Fruit fly (Drosophila melanogaster) whole organism, embryonic: Measurements from ENCODE around the gene CG43251.

Source experiments
- Awh ChIP-seq: fragments of 200-800 bp; sonication (Bioruptor generic); IDR thresholded peaks from 2 replicates; pipeline ENCODE4, ENCODE4 v1.3.6; 2022; ENCODE audit warnings: missing biosample characterization, missing genetic modification characterization
- CG10267 ChIP-seq: fragments of 200-800 bp; sonication (Bioruptor generic); optimal IDR thresholded peaks from 2 replicates; lab custom pipeline; 2018; ENCODE audit warnings: missing biosample characterization, mild to moderate bottlenecking, missing genetic modification characterization, moderate library complexity
- CG11085 ChIP-seq: fragments of 200-800 bp; sonication (Bioruptor generic); IDR thresholded peaks from 2 replicates; pipeline ENCODE4 v1.3.6; 2022; ENCODE audit warnings: missing biosample characterization, missing genetic modification characterization
- CG11560 ChIP-seq: fragments of 200-800 bp; sonication (Bioruptor generic); IDR thresholded peaks from 3 replicates; pipeline ENCODE4 v1.3.6; 2022; ENCODE audit warnings: missing biosample characterization, missing genetic modification characterization
- CG12071 ChIP-seq: fragments of 200-800 bp; sonication (Bioruptor generic); optimal IDR thresholded peaks from 3 replicates; lab custom pipeline; 2018; ENCODE audit warnings: missing biosample characterization, mild to moderate bottlenecking, missing genetic modification characterization
- CG12219 ChIP-seq: fragments of 200-800 bp; sonication (Bioruptor generic); optimal IDR thresholded peaks from 3 replicates; lab custom pipeline; 2018; ENCODE audit warnings: missing biosample characterization, mild to moderate bottlenecking, missing genetic modification characterization
- CG12744 ChIP-seq: fragments of 200-800 bp; sonication (Bioruptor generic); optimal IDR thresholded peaks from 2 replicates; lab custom pipeline; 2016; ENCODE audit warnings: missing biosample characterization, missing genetic modification characterization
- CG16815 ChIP-seq: fragments of 200-800 bp; sonication (Bioruptor generic); optimal IDR thresholded peaks from 3 replicates; lab custom pipeline; 2017; ENCODE audit warnings: missing biosample characterization, mild to moderate bottlenecking, missing genetic modification characterization
- CG17802 ChIP-seq: fragments of 200-800 bp; sonication (Bioruptor generic); optimal IDR thresholded peaks from 2 replicates; lab custom pipeline; 2018; ENCODE audit warnings: missing biosample characterization, mild to moderate bottlenecking, missing genetic modification characterization, moderate library complexity
- CG18619 ChIP-seq: fragments of 200-800 bp; sonication (Bioruptor generic); optimal IDR thresholded peaks from 3 replicates; lab custom pipeline; 2017; ENCODE audit warnings: missing biosample characterization, mild to moderate bottlenecking, missing genetic modification characterization
- CG30403 ChIP-seq: fragments of 200-800 bp; sonication (Bioruptor generic); optimal IDR thresholded peaks from 3 replicates; lab custom pipeline; 2016; ENCODE audit warnings: missing biosample characterization, missing genetic modification characterization
- CG33557 ChIP-seq: fragments of 200-800 bp; sonication (Bioruptor generic); optimal IDR thresholded peaks from 2 replicates; lab custom pipeline; 2019; ENCODE audit warnings: missing biosample characterization, mild to moderate bottlenecking, missing genetic modification characterization, moderate library complexity
- CG3847 ChIP-seq: fragments of 200-800 bp; sonication (Bioruptor generic); IDR thresholded peaks from 2 replicates; pipeline ENCODE4 v1.3.6; 2022; ENCODE audit warnings: missing biosample characterization, missing genetic modification characterization
- CG4328 ChIP-seq: fragments of 200-800 bp; sonication (Bioruptor generic); optimal IDR thresholded peaks from 3 replicates; lab custom pipeline; 2017; ENCODE audit warnings: missing biosample characterization, missing genetic modification reagents, missing genetic modification characterization
- CG43689 ChIP-seq: fragments of 200-800 bp; sonication (Bioruptor generic); IDR thresholded peaks from 2 replicates; pipeline ENCODE4 v1.3.6; 2022; ENCODE audit warnings: missing biosample characterization, missing genetic modification characterization
- CG6175 ChIP-seq: fragments of 200-800 bp; sonication (Bioruptor generic); IDR thresholded peaks from 3 replicates; pipeline ENCODE4 v1.3.6; 2022; ENCODE audit warnings: missing biosample characterization, missing genetic modification characterization
- CG7786 ChIP-seq: fragments of 200-800 bp; sonication (Bioruptor generic); optimal IDR thresholded peaks from 2 replicates; lab custom pipeline; 2016; ENCODE audit warnings: missing biosample characterization, missing genetic modification characterization
- CG8290 ChIP-seq, 3 experiments: fragments of 200-800 bp; sonication (Bioruptor generic); optimal IDR thresholded peaks; 2 replicates each; lab custom pipeline; 2016 to 2019; ENCODE audit warnings: missing biosample characterization in 3 of 3, missing genetic modification characterization in 3 of 3, mild to moderate bottlenecking in 2 of 3, moderate library complexity in 1 of 3
- CG8924 ChIP-seq: fragments of 200-800 bp; optimal IDR thresholded peaks from 3 replicates; lab custom pipeline; 2019; ENCODE audit warnings: missing biosample characterization, mild to moderate bottlenecking, missing genetic modification characterization, moderate library complexity
- Chrac-16 ChIP-seq: fragments of 200-800 bp; sonication (Bioruptor generic); optimal IDR thresholded peaks from 3 replicates; lab custom pipeline; 2016; ENCODE audit warnings: missing biosample characterization, missing genetic modification characterization
- Eip74EF ChIP-seq, 2 experiments: fragments of 200-800 bp in 1 of 2; fragments of >200 bp in 1 of 2; sonication (Bioruptor generic) in 1 of 2; optimal IDR thresholded peaks; 2 replicates each; lab custom pipeline; 2017 to 2019; ENCODE audit warnings: missing biosample characterization in 2 of 2, missing genetic modification characterization in 2 of 2, mild to moderate bottlenecking in 1 of 2, moderate library complexity in 1 of 2
- Fer1 ChIP-seq: fragments of 200-800 bp; sonication (Bioruptor generic); optimal IDR thresholded peaks from 2 replicates; lab custom pipeline; 2017; ENCODE audit warnings: missing biosample characterization, mild to moderate bottlenecking, missing genetic modification characterization
- Gsc ChIP-seq: fragments of 200-800 bp; sonication (Bioruptor generic); IDR thresholded peaks from 2 replicates; pipeline ENCODE4 v1.3.6; 2022; ENCODE audit warnings: missing biosample characterization, missing genetic modification characterization
- Gug ChIP-seq: fragments of 200-800 bp; sonication (Bioruptor generic); IDR thresholded peaks from 4 replicates; pipeline ENCODE4 v1.3.6; 2022; ENCODE audit warnings: missing biosample characterization, missing genetic modification characterization
- HmgZ ChIP-seq: fragments of 200-800 bp; sonication (Bioruptor generic); optimal IDR thresholded peaks from 2 replicates; lab custom pipeline; 2018; ENCODE audit warnings: missing biosample characterization, mild to moderate bottlenecking, missing genetic modification characterization
- Hmr ChIP-seq: fragments of 200-800 bp; sonication (Bioruptor generic); optimal IDR thresholded peaks from 3 replicates; lab custom pipeline; 2017; ENCODE audit warnings: mild to moderate bottlenecking, missing biosample characterization, missing genetic modification reagents, missing genetic modification characterization
- Mad ChIP-seq: fragments of 200-800 bp; sonication (Bioruptor generic); optimal IDR thresholded peaks from 2 replicates; lab custom pipeline; 2016; ENCODE audit warnings: missing biosample characterization, missing genetic modification characterization
- Med ChIP-seq: fragments of 200-800 bp; sonication (Bioruptor generic); peaks from one replicate; lab custom pipeline; 2016; ENCODE audit warnings: missing biosample characterization, missing genetic modification characterization, mild to moderate bottlenecking, inconsistent platforms, moderate library complexity
- Spps ChIP-seq: fragments of 200-800 bp; sonication (Bioruptor generic); optimal IDR thresholded peaks from 2 replicates; lab custom pipeline; 2018; ENCODE audit warnings: missing biosample characterization, mild to moderate bottlenecking, missing genetic modification characterization
- Ssrp ChIP-seq: fragments of 200-800 bp; sonication (Bioruptor generic); optimal IDR thresholded peaks from 2 replicates; lab custom pipeline; 2018; ENCODE audit warnings: missing biosample characterization, mild to moderate bottlenecking, missing genetic modification characterization, moderate library complexity
- az2 ChIP-seq: fragments of 200-800 bp; sonication (Bioruptor generic); optimal IDR thresholded peaks from 3 replicates; lab custom pipeline; 2016; ENCODE audit warnings: missing biosample characterization, missing genetic modification characterization
- bigmax ChIP-seq: fragments of 200-800 bp; sonication (Bioruptor generic); optimal IDR thresholded peaks from 2 replicates; lab custom pipeline; 2018; ENCODE audit warnings: missing biosample characterization, mild to moderate bottlenecking, missing genetic modification characterization
- cg ChIP-seq: fragments of 200-800 bp; sonication (Bioruptor generic); optimal IDR thresholded peaks from 3 replicates; lab custom pipeline; 2019; ENCODE audit warnings: missing biosample characterization, mild to moderate bottlenecking, missing genetic modification characterization, moderate library complexity
- dati ChIP-seq: fragments of 200-800 bp; sonication (Bioruptor generic); IDR thresholded peaks from 2 replicates; pipeline ENCODE4 v1.3.6; 2022; ENCODE audit warnings: missing biosample characterization, missing genetic modification characterization
- emc ChIP-seq: fragments of 200-800 bp; sonication (Bioruptor generic); optimal IDR thresholded peaks from 2 replicates; lab custom pipeline; 2016; ENCODE audit warnings: missing biosample characterization, missing genetic modification characterization
- gce ChIP-seq: fragments of 200-800 bp; sonication (Bioruptor generic); IDR thresholded peaks from 3 replicates; pipeline ENCODE4 v1.3.6; 2022; ENCODE audit warnings: missing biosample characterization, missing genetic modification characterization
- gcm ChIP-seq: fragments of 200-800 bp; sonication (Bioruptor generic); optimal IDR thresholded peaks from 2 replicates; lab custom pipeline; 2019; ENCODE audit warnings: missing biosample characterization, mild to moderate bottlenecking, missing genetic modification characterization, moderate library complexity
- grau ChIP-seq: fragments of 200-800 bp; optimal IDR thresholded peaks from 3 replicates; lab custom pipeline; 2019; ENCODE audit warnings: missing biosample characterization, mild to moderate bottlenecking, missing genetic modification characterization, moderate library complexity
- hth ChIP-seq: fragments of >200 bp; optimal IDR thresholded peaks from 2 replicates; lab custom pipeline; 2017; ENCODE audit warnings: inconsistent platforms
- org-1 ChIP-seq: fragments of 200-800 bp; sonication (Bioruptor generic); optimal IDR thresholded peaks from 2 replicates; lab custom pipeline; 2017; ENCODE audit warnings: missing biosample characterization, missing genetic modification characterization
- salm ChIP-seq: fragments of 200-800 bp; sonication (Bioruptor generic); optimal IDR thresholded peaks from 2 replicates; lab custom pipeline; 2018; ENCODE audit warnings: missing biosample characterization, mild to moderate bottlenecking, missing genetic modification characterization
- scrt ChIP-seq: fragments of 200-800 bp; sonication (Bioruptor generic); optimal IDR thresholded peaks from 2 replicates; lab custom pipeline; 2018; ENCODE audit warnings: missing biosample characterization, mild to moderate bottlenecking, missing genetic modification characterization, moderate library complexity
- sens-2 ChIP-seq: fragments of 200-800 bp; sonication (Bioruptor generic); IDR thresholded peaks from 2 replicates; pipeline ENCODE4 v1.3.6; 2022; ENCODE audit warnings: missing biosample characterization, missing genetic modification characterization
- sisA ChIP-seq: fragments of 200-800 bp; sonication (Bioruptor generic); IDR thresholded peaks from 2 replicates; pipeline ENCODE4 v1.3.6; 2022; ENCODE audit warnings: missing biosample characterization, missing genetic modification characterization
- twi ChIP-seq: fragments of 200-800 bp; optimal IDR thresholded peaks from 2 replicates; lab custom pipeline; 2019; ENCODE audit warnings: missing biosample characterization, mild to moderate bottlenecking, missing genetic modification characterization, moderate library complexity
- tx ChIP-seq: fragments of 200-800 bp; sonication (Bioruptor generic); optimal IDR thresholded peaks from 2 replicates; lab custom pipeline; 2016; ENCODE audit warnings: missing biosample characterization, missing genetic modification characterization
- wek ChIP-seq: fragments of 200-800 bp; sonication (Bioruptor generic); optimal IDR thresholded peaks from 3 replicates; lab custom pipeline; 2018; ENCODE audit warnings: missing biosample characterization, mild to moderate bottlenecking, missing genetic modification characterization, moderate library complexity
- yki ChIP-seq: fragments of >200 bp; optimal IDR thresholded peaks from 3 replicates; lab custom pipeline; 2018
- z ChIP-seq: fragments of 200-800 bp; sonication (Bioruptor generic); IDR thresholded peaks from 3 replicates; pipeline ENCODE4 v1.3.6; 2022; ENCODE audit warnings: missing biosample characterization, missing genetic modification characterization

The CG43251 gene

DNA sequence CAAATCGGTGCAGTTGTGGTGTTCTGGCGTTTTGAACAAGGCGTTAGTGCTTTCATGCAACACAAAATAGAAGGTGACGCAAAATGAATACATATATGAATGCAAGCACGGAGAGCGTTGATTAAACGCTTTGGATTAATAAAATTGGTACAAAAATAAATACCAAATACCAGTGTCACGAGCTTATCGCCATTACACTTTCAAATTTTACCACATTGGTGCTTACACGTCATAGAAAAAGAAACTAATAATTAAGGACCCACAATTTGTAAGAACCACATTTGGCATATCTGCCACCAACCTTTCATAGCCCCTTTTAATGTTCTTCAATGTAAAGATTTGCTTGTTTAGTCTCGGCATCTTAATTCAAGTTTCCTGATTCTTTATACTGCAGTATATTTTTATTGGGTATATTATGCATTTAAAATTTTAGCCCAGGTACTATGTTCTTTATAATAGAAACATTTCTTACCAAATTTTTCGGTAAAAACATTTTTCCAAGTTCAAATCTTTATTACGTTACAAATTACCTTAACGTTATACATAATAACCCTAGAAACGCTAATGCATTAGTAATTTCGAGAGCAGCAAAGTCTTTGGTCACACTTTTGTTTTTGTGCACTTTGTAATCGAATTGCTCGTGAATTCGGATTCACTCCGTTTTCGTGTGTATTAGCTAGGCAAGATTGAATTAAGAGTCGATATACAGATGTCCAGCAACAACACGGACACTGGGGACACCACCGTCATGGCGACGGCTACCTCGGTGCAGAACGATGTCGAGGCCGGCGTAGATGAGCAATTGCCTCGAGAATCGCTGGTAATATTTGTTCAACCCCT, 19.8 kb downstream of the CG43251 start, which contains the start of the genes Pex16 and Pex14 (continued):
- no peak for TF ChIP-seq dati (GFP tag; lab: Robert Waterston, UW)
- peak; percentile 71 for TF ChIP-seq CG11085 (GFP tag; lab: Robert Waterston, UW)
- TF ChIP-seq CG16815 = peak; percentile 71
- TF ChIP-seq Spps (tag; lab: Kevin White, UChicago) = peak; percentile 28
- TF ChIP-seq tx (GFP tag; lab: Kevin White, UChicago) = peak; percentile 73
- 0 out of 2 replicates have a peak, but pooled peaks have one; percentile 11 for TF ChIP-seq CG43689 (GFP tag; lab: Robert Waterston, UW)
- TF ChIP-seq Gug (GFP tag; lab: Robert Waterston, UW) = peak; percentile 82
- TF ChIP-seq hth (lab: Kevin White, UChicago) = no peak
- TF ChIP-seq cg = no peak
- TF ChIP-seq twi (tag; lab: Kevin White, UChicago) = peak; percentile 42
- peak; percentile 78 for TF ChIP-seq CG3847 (GFP tag; lab: Robert Waterston, UW)
- TF ChIP-seq gce = peak; percentile 65; the same call in 2 of the 3 replicates
- peak; percentile 15 for TF ChIP-seq Fer1
- TF ChIP-seq Med (GFP tag; lab: Kevin White, UChicago) = peak; percentile 96
- peak; percentile 54 for TF ChIP-seq CG12744 (GFP tag; lab: Kevin White, UChicago)
- TF ChIP-seq CG8924 = peak; percentile 63
- no peak for TF ChIP-seq Eip74EF (GFP tag; optimal IDR thresholded peaks at IDR 0.05; lab: Kevin White, UChicago)
- peak; percentile 34 for TF ChIP-seq CG17802 (tag; lab: Kevin White, UChicago)
- TF ChIP-seq CG4328 = peak; percentile 47
- peak; percentile 82 for TF ChIP-seq Chrac-16 (GFP tag; lab: Kevin White, UChicago)
- peak; percentile 81 for TF ChIP-seq CG7786 (GFP tag; lab: Kevin White, UChicago)
- no peak for TF ChIP-seq scrt
- TF ChIP-seq emc (GFP tag; lab: Kevin White, UChicago) = peak; percentile 68
- TF ChIP-seq HmgZ (tag; lab: Kevin White, UChicago) = peak; percentile 55
- TF ChIP-seq Mad (GFP tag; lab: Kevin White, UChicago) = peak; percentile 58
- no peak for TF ChIP-seq z
- TF ChIP-seq gcm (GFP tag; lab: Kevin White, UChicago) = no peak
- no peak for TF ChIP-seq Hmr (GFP tag; lab: Kevin White, UChicago)
- peak; percentile 30 for TF ChIP-seq wek (GFP tag; lab: Kevin White, UChicago)
- peak; percentile 63 for TF ChIP-seq grau
- TF ChIP-seq az2 (GFP tag; lab: Kevin White, UChicago) = peak; percentile 76
- peak; percentile 46; the same call in 1 of the 3 replicates for TF ChIP-seq CG11560 (tag; lab: Robert Waterston, UW)
- TF ChIP-seq CG33557 = peak; percentile 6
- TF ChIP-seq sisA (GFP tag; lab: Robert Waterston, UW) = peak; percentile 78
- no peak for TF ChIP-seq org-1 (GFP tag; lab: Kevin White, UChicago)
- TF ChIP-seq CG30403 = peak; percentile 84
- TF ChIP-seq CG8290 (GFP tag; optimal IDR thresholded peaks at IDR 0.05; lab: Kevin White, UChicago) = peak; percentile 14
- TF ChIP-seq CG8290 (tag; optimal IDR thresholded peaks at IDR 0.05; lab: Kevin White, UChicago) = peak in 1 of 2 experiments; percentile 85
- TF ChIP-seq CG6175 (GFP tag; lab: Robert Waterston, UW) = peak; percentile 58; the same call in 1 of the 3 replicates
- TF ChIP-seq Gsc (GFP tag; lab: Robert Waterston, UW) = peak; percentile 43; the same call in 1 of the 2 replicates
- TF ChIP-seq CG12071 (GFP tag; lab: Kevin White, UChicago) = peak; percentile 20
- no peak for TF ChIP-seq sens-2 (GFP tag; lab: Robert Waterston, UW)
- TF ChIP-seq bigmax (GFP tag; lab: Kevin White, UChicago) = no peak
- TF ChIP-seq CG12219 (GFP tag; lab: Kevin White, UChicago) = peak; percentile 26
- peak; percentile 44 for TF ChIP-seq CG10267 (tag; lab: Kevin White, UChicago)
- TF ChIP-seq salm (tag; lab: Kevin White, UChicago) = no peak
- TF ChIP-seq Awh (GFP tag; lab: Robert Waterston, UW) = peak; percentile 26; the same call in 1 of the 2 replicates
- TF ChIP-seq CG18619 (GFP tag; lab: Kevin White, UChicago) = peak; percentile 69
- no peak for TF ChIP-seq yki (lab: Kevin White, UChicago)
- TF ChIP-seq Ssrp (tag; lab: Kevin White, UChicago) = peak; percentile 65
